Worm (Caenorhabditis elegans): ENCODE measurements around the gene C18A3.7.

The C18A3.7 gene

DNA sequence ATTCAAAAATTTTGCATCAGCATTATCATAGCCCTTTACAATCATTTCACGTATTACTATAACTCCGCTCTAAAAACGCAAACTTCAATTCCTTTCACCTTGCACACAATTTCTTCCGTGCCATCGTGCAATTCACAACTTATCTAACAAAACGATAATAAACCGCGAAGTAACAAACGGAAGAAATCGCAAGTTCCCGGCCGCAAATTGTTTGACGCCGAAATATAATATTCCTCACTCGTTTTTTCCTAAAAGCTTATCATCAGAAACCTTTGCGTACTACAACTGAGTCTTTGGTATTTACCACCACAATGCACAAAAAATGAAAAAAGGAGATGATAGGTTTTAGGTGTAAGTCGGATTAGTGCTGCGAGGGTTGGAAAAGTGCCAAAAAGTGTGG is 17.1 kb upstream of the C18A3.7 start:
- no peak for TF ChIP-seq nhr-90 (tag; optimal IDR thresholded peaks at IDR 0.05)
- TF ChIP-seq nhr-80 (tag; optimal IDR thresholded peaks at IDR 0.05): peak; percentile 47

DNA sequence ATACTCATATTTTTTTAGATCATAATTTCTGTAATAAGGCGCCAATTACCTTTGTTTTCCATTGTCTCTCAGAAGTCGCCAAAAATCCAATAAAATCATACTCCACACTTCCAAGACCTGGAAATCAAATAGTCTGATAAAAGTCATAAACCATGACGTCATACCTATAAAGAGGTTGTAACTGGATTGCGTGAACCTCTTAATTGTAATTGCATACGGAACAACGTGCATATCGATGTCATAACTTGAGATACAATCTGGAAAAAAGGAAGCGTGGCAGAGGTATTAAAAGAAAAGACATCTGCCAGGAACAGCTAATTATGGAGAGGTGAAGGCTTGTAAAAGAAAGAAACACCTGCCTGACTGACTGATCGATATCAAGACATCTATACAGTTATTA is 14.8 kb upstream of the C18A3.7 start, which contains the start of gene F10C1.9:
TSS of gene F10C1.9 (minus strand) at position 197 of the 400 bp plus-strand sequence.
- no peak for TF ChIP-seq nhr-80 (tag; optimal IDR thresholded peaks at IDR 0.05)
- TF ChIP-seq atf-7 (tag; optimal IDR thresholded peaks at IDR 0.05): no peak
- no peak for TF ChIP-seq F22D6.2 (tag; optimal IDR thresholded peaks at IDR 0.05)
- TF ChIP-seq rpc-1 (optimal IDR thresholded peaks at IDR 0.05): no peak
- TF ChIP-seq rpc-1 (tag; optimal IDR thresholded peaks at IDR 0.05): no peak
- no peak for TF ChIP-seq madf-10 (tag; optimal IDR thresholded peaks at IDR 0.05)
- TF ChIP-seq attf-6 (GFP tag; IDR thresholded peaks at IDR 0.05): no peak
- no peak for TF ChIP-seq gei-17 (GFP tag; optimal IDR thresholded peaks at IDR 0.05)

DNA sequence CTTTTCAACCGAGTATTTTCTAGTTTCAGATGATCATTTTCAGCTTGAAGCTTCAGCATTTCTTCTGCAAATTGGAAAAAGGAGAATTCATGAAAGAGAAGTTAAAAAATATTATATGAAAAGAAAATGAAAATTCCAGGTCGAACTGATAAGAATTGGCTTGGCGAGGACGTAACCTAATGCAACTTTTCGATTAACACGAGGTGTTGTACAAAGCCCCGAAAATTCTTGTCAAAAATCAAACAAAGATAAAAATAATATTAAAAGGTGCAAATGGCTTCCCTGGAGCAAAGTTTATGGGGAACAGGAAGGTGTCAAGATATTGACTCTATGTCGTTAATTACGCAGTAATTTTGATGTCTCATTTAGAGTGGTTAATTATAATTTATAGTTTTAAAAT is 14.1 kb upstream of the C18A3.7 start:
- TF ChIP-seq nhr-80 (tag; optimal IDR thresholded peaks at IDR 0.05): peak; percentile 67
- no peak for TF ChIP-seq Y95B8A.8 (GFP tag; IDR thresholded peaks at IDR 0.05)

DNA sequence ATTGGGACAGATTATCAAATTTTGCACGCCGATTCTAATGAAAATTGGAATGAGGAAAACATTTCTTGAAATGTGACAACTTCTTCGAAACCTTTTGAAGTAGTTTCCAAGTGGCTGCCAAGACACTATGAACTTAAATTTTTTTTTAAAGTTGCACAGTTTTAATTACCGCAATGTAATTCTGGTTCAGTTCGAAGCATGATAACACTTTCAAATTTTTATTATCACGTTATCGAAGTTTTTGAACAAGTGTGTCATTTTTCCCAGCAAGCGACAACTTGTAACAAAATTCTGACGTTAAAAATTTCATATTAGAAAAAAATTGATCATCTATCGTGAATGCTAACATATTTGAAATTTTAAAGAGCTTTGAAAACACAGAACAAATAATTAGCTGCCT is 12.5 kb upstream of the C18A3.7 start:
- TF ChIP-seq ceh-79 (tag; optimal IDR thresholded peaks at IDR 0.05) (no peak), let-607 (tag; optimal IDR thresholded peaks at IDR 0.05) (no peak), cebp-1 (GFP tag; IDR thresholded peaks at IDR 0.05) (no peak), cebp-1 (tag; optimal IDR thresholded peaks at IDR 0.05) (no peak), nhr-80 (tag; optimal IDR thresholded peaks at IDR 0.05) (peak; percentile 32), lsy-27 (tag; optimal IDR thresholded peaks at IDR 0.05; ENCODE audit: borderline replicate concordance, insufficient read depth) (no peak)

DNA sequence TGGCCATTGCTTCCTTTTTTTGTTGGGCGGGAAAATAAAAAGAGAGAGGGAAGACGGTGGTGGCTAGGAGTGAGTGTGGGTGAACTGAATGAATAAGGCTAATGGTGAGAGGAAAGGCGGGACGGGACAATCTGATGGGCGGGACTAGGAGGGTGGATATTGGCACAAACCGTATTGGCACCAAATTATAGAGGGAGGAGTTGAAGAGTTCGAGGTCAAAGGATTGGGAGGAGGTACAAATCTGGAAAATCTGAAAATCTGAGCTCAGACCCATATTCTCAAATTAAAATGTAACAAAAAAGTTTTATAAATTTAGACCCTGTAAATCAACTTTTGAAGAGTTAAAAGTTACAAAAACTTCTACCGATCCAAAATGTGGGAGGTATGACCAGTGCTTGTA is 8.6 kb upstream of the C18A3.7 start, which contains the start of gene hlh-14:
TSS of gene hlh-14 (minus strand) at position 101 of the 400 bp plus-strand sequence.
- TF ChIP-seq F39B2.1 (GFP tag; IDR thresholded peaks at IDR 0.05) (no peak), ceh-79 (tag; optimal IDR thresholded peaks at IDR 0.05) (no peak), ccch-3 (GFP tag; optimal IDR thresholded peaks at IDR 0.05) (no peak), hlh-12 (tag; optimal IDR thresholded peaks at IDR 0.05) (no peak), attf-6 (GFP tag; IDR thresholded peaks at IDR 0.05) (no peak), nhr-179 (tag; optimal IDR thresholded peaks at IDR 0.05) (no peak), hmg-1.2 (GFP tag; IDR thresholded peaks at IDR 0.05) (no peak), sdz-38 (tag; optimal IDR thresholded peaks at IDR 0.05) (no peak), dox-1 (GFP tag; IDR thresholded peaks at IDR 0.05) (no peak), attf-3 (GFP tag; conservative IDR thresholded peaks at IDR 0.05) (no peak), nhr-27 (tag; optimal IDR thresholded peaks at IDR 0.05) (no peak), B0035.1 (tag; optimal IDR thresholded peaks at IDR 0.05) (no peak)

DNA sequence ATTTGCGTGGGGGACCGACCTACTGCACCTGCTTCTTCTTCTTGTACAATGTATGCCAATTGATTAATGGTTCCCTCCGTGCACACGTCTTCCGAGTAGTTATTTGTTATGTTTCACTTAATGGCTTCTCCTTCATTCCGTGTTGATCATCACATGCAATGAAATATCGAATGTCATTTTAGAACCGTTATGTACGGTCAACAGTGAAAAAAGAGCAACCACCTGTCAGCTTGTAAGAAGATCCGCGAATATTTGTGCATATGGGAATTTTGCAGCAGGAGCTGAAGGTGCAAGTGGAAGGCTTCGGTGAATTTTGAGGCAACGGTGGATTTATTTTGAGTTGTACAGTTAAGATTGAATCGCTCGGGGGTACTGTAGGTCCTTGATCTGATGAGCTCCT is 6.4 kb upstream of the C18A3.7 start:
- no peak for TF ChIP-seq F37B4.10 (GFP tag; IDR thresholded peaks at IDR 0.05)
- no peak for TF ChIP-seq B0035.1 (tag; optimal IDR thresholded peaks at IDR 0.05)
- no peak for TF ChIP-seq lin-35 (GFP tag; optimal IDR thresholded peaks at IDR 0.05)
- TF ChIP-seq ets-4 (GFP tag; optimal IDR thresholded peaks at IDR 0.05): no peak
- no peak for TF ChIP-seq him-1 (tag; optimal IDR thresholded peaks at IDR 0.05)
- no peak for TF ChIP-seq F23B12.7 (tag; optimal IDR thresholded peaks at IDR 0.05; ENCODE audit: insufficient read depth)
- no peak for TF ChIP-seq zim-3 (tag; optimal IDR thresholded peaks at IDR 0.05)
- TF ChIP-seq lin-54 (GFP tag; optimal IDR thresholded peaks at IDR 0.05): no peak
- TF ChIP-seq B0336.3 (GFP tag; IDR thresholded peaks at IDR 0.05): no peak

Data from whole organism, young adult.